Worm (Caenorhabditis elegans) whole organism, L4 larva: ENCODE measurements around the gene F31A3.5.
A peak's percentile ranks its signal among the peaks of the same experiment; 100 is the strongest.

Source experiments
- D1046.2 ChIP-seq: fragments of 200-800 bp; sonication (Bioruptor generic); IDR thresholded peaks from 2 replicates; pipeline ENCODE4 v1.3.6; 2022; ENCODE audit warnings: missing genetic modification characterization, missing compliant biosample characterization
- F10B5.3 ChIP-seq: sonication (generic microtip); optimal IDR thresholded peaks from 2 replicates; lab custom pipeline; 2016; ENCODE audit warnings: mild to moderate bottlenecking, missing genetic modification characterization, missing compliant biosample characterization
- F49E8.2 ChIP-seq: sonication (generic microtip); optimal IDR thresholded peaks from 2 replicates; lab custom pipeline; 2016; ENCODE audit warnings: missing compliant biosample characterization, mild to moderate bottlenecking, missing genetic modification characterization, borderline replicate concordance
- T26A8.4 ChIP-seq: fragments of 200-800 bp; sonication (Bioruptor generic); IDR thresholded peaks from 2 replicates; pipeline ENCODE4 v1.3.6; 2022; ENCODE audit warnings: missing genetic modification characterization, missing compliant biosample characterization
- aha-1 ChIP-seq: fragments of 150-350 bp; peaks from one replicate; lab custom pipeline; 2014; ENCODE audit warnings: missing biosample characterization, missing genetic modification characterization
- aly-2 ChIP-seq: sonication (generic microtip); optimal IDR thresholded peaks from 2 replicates; lab custom pipeline; 2018; ENCODE audit warnings: missing biosample characterization, missing genetic modification characterization
- ama-1 ChIP-seq: fragments of 150-350 bp; optimal IDR thresholded peaks from 2 replicates; lab custom pipeline; 2014; ENCODE audit warnings: inconsistent platforms, mixed read lengths
- arid-1 ChIP-seq: fragments of 200-800 bp; sonication (Bioruptor generic); conservative IDR thresholded peaks from 2 replicates; pipeline ENCODE4 v1.3.6; 2022; ENCODE audit warnings: missing genetic modification reagents, missing genetic modification characterization, missing compliant biosample characterization
- attf-4 ChIP-seq: sonication (generic microtip); optimal IDR thresholded peaks from 3 replicates; lab custom pipeline; 2017; ENCODE audit warnings: missing biosample characterization, missing genetic modification characterization
- ceh-20 ChIP-seq: fragments of 200-800 bp; sonication (Bioruptor generic); IDR thresholded peaks from 2 replicates; pipeline ENCODE4 v1.3.6; 2022; ENCODE audit warnings: missing genetic modification reagents, missing genetic modification characterization, missing compliant biosample characterization
- ceh-28 ChIP-seq: fragments of 150-350 bp; optimal IDR thresholded peaks from 2 replicates; lab custom pipeline; 2014; ENCODE audit warnings: missing biosample characterization, missing genetic modification reagents, missing genetic modification characterization
- ceh-32 ChIP-seq: sonication (generic microtip); optimal IDR thresholded peaks from 2 replicates; lab custom pipeline; 2016; ENCODE audit warnings: mild to moderate bottlenecking, missing genetic modification characterization, missing compliant biosample characterization; ENCODE audit not compliant: poor library complexity
- ceh-62 ChIP-seq: sonication (generic microtip); optimal IDR thresholded peaks from 2 replicates; lab custom pipeline; 2017; ENCODE audit warnings: missing biosample characterization, missing genetic modification characterization
- ceh-82 ChIP-seq: sonication (generic microtip); optimal IDR thresholded peaks from 2 replicates; lab custom pipeline; 2017; ENCODE audit warnings: missing biosample characterization, missing genetic modification characterization
- ces-1 ChIP-seq: fragments of 150-350 bp; sonication (generic microtip); optimal IDR thresholded peaks from 4 replicates; lab custom pipeline; 2014; ENCODE audit warnings: missing biosample characterization, missing genetic modification reagents, missing genetic modification characterization
- cey-2 ChIP-seq: sonication (generic microtip); optimal IDR thresholded peaks from 3 replicates; lab custom pipeline; 2017; ENCODE audit warnings: missing genetic modification characterization, mild to moderate bottlenecking, missing compliant biosample characterization, antibody characterized with exemption, borderline replicate concordance; ENCODE audit not compliant: insufficient read depth
- ctbp-1 ChIP-seq: fragments of 200-800 bp; sonication (Bioruptor generic); IDR thresholded peaks from 2 replicates; pipeline ENCODE4 v1.3.6; 2022; ENCODE audit warnings: missing genetic modification reagents, missing genetic modification characterization, missing compliant biosample characterization
- daf-19 ChIP-seq: fragments of 200-800 bp; sonication (Bioruptor generic); conservative IDR thresholded peaks from 2 replicates; pipeline ENCODE4 v1.3.6; 2022; ENCODE audit warnings: missing genetic modification characterization, missing compliant biosample characterization
- daf-8 ChIP-seq: fragments of 200-800 bp; sonication (Bioruptor generic); IDR thresholded peaks from 2 replicates; pipeline ENCODE4 v1.3.6; 2022; ENCODE audit warnings: missing genetic modification characterization, missing compliant biosample characterization
- dve-1 ChIP-seq: sonication (generic microtip); optimal IDR thresholded peaks from 2 replicates; lab custom pipeline; 2017; ENCODE audit warnings: antibody characterized with exemption, mild to moderate bottlenecking, missing genetic modification characterization, missing compliant biosample characterization; ENCODE audit not compliant: insufficient read depth
- egl-27 ChIP-seq: sonication (generic microtip); optimal IDR thresholded peaks from 3 replicates; lab custom pipeline; 2017; ENCODE audit warnings: missing biosample characterization, missing genetic modification reagents, missing genetic modification characterization
- fkh-10 ChIP-seq: fragments of 150-350 bp; optimal IDR thresholded peaks from 2 replicates; lab custom pipeline; 2014; ENCODE audit warnings: missing biosample characterization, missing genetic modification reagents, missing genetic modification characterization
- hif-1 ChIP-seq, 2 experiments: sonication (generic microtip); optimal IDR thresholded peaks; 2 replicates each; lab custom pipeline; 2016 to 2017; ENCODE audit warnings: missing compliant biosample characterization in 2 of 2, missing genetic modification characterization in 2 of 2, missing genetic modification reagents in 2 of 2, missing genotype in 2 of 2, mild to moderate bottlenecking in 1 of 2
- hlh-30 ChIP-seq: sonication (generic microtip); optimal IDR thresholded peaks from 2 replicates; lab custom pipeline; 2017; ENCODE audit warnings: antibody characterized with exemption, mild to moderate bottlenecking, missing genetic modification characterization, missing compliant biosample characterization; ENCODE audit not compliant: insufficient read depth
- lin-15B ChIP-seq: fragments of 150-350 bp; sonication (generic microtip); optimal IDR thresholded peaks from 3 replicates; lab custom pipeline; 2014; ENCODE audit warnings: missing biosample characterization, missing genetic modification characterization
- lin-38 ChIP-seq: fragments of 200-800 bp; sonication (Bioruptor generic); IDR thresholded peaks from 2 replicates; pipeline ENCODE4 v1.3.6; 2022; ENCODE audit warnings: missing genetic modification reagents, missing genetic modification characterization, missing compliant biosample characterization
- lsy-2 ChIP-seq, 2 experiments: fragments of 150-350 bp in 1 of 2; sonication (generic microtip) in 1 of 2; optimal IDR thresholded peaks; 2 replicates each; lab custom pipeline; 2014 to 2017; ENCODE audit warnings: missing biosample characterization in 2 of 2, missing genetic modification characterization in 2 of 2
- mes-2 ChIP-seq: sonication (generic microtip); optimal IDR thresholded peaks from 2 replicates; lab custom pipeline; 2016; ENCODE audit warnings: missing genotype, mild to moderate bottlenecking, missing genetic modification characterization, missing compliant biosample characterization; ENCODE audit not compliant: poor library complexity, severe bottlenecking
- nhr-102 ChIP-seq: sonication (generic microtip); optimal IDR thresholded peaks from 2 replicates; lab custom pipeline; 2016; ENCODE audit warnings: mild to moderate bottlenecking, missing genetic modification characterization, moderate library complexity, missing compliant biosample characterization
- nhr-11 ChIP-seq: fragments of 150-350 bp; optimal IDR thresholded peaks from 2 replicates; lab custom pipeline; 2014; ENCODE audit warnings: missing biosample characterization, missing genetic modification characterization
- nhr-111 ChIP-seq: fragments of 200-800 bp; sonication (Bioruptor generic); optimal IDR thresholded peaks from 2 replicates; lab custom pipeline; 2018; ENCODE audit warnings: mild to moderate bottlenecking, missing genetic modification characterization, missing compliant biosample characterization
- nhr-237 ChIP-seq: sonication (generic microtip); optimal IDR thresholded peaks from 2 replicates; lab custom pipeline; 2017; ENCODE audit warnings: missing biosample characterization, missing genetic modification characterization
- nhr-25 ChIP-seq: sonication (generic microtip); optimal IDR thresholded peaks from 2 replicates; lab custom pipeline; 2017; ENCODE audit warnings: missing genetic modification characterization, mild to moderate bottlenecking, missing compliant biosample characterization, antibody characterized with exemption, moderate library complexity, borderline replicate concordance; ENCODE audit not compliant: insufficient read depth
- nhr-41 ChIP-seq: fragments of 200-800 bp; sonication (Bioruptor generic); IDR thresholded peaks from 2 replicates; pipeline ENCODE4 v1.3.6; 2022; ENCODE audit warnings: missing genetic modification reagents, missing genetic modification characterization, missing compliant biosample characterization
- nhr-76 ChIP-seq: fragments of 150-350 bp; optimal IDR thresholded peaks from 2 replicates; lab custom pipeline; 2014; ENCODE audit warnings: missing biosample characterization, missing genetic modification characterization
- pha-4 ChIP-seq, 2 experiments: fragments of 150-350 bp in 1 of 2; fragments of 200-800 bp in 1 of 2; sonication (Bioruptor generic) in 1 of 2; IDR thresholded peaks in 1 of 2; optimal IDR thresholded peaks in 1 of 2; 2 replicates each; pipeline versions ENCODE4 v1.3.6 to Lab custom; 2014 to 2022; ENCODE audit warnings: missing genetic modification characterization in 2 of 2, missing genetic modification reagents in 2 of 2, missing biosample characterization in 1 of 2, missing compliant biosample characterization in 1 of 2
- php-3 ChIP-seq: fragments of 200-800 bp; sonication (Bioruptor generic); IDR thresholded peaks from 2 replicates; pipeline ENCODE4 v1.3.6; 2022; ENCODE audit warnings: missing genetic modification reagents, missing genetic modification characterization, missing compliant biosample characterization
- pqm-1 ChIP-seq: sonication (generic microtip); optimal IDR thresholded peaks from 2 replicates; lab custom pipeline; 2017; ENCODE audit warnings: missing biosample characterization, missing genetic modification characterization
- saeg-2 ChIP-seq: fragments of 200-800 bp; sonication (Bioruptor generic); IDR thresholded peaks from 2 replicates; pipeline ENCODE4 v1.3.6; 2022; ENCODE audit warnings: missing genetic modification reagents, missing genetic modification characterization, missing compliant biosample characterization
- sdz-12 ChIP-seq: fragments of 200-800 bp; sonication (Bioruptor generic); optimal IDR thresholded peaks from 2 replicates; lab custom pipeline; 2018; ENCODE audit warnings: mild to moderate bottlenecking, missing genetic modification characterization, missing compliant biosample characterization
- snpc-4 ChIP-seq: fragments of 150-350 bp; optimal IDR thresholded peaks from 2 replicates; lab custom pipeline; 2014; ENCODE audit warnings: missing biosample characterization, missing genetic modification characterization
- spr-1 ChIP-seq: sonication (generic microtip); optimal IDR thresholded peaks from 2 replicates; lab custom pipeline; 2016; ENCODE audit warnings: mild to moderate bottlenecking, missing genetic modification characterization, missing compliant biosample characterization
- spr-3 ChIP-seq: fragments of 200-800 bp; sonication (Bioruptor generic); optimal IDR thresholded peaks from 2 replicates; lab custom pipeline; 2018; ENCODE audit warnings: mild to moderate bottlenecking, missing genetic modification characterization, missing compliant biosample characterization
- tra-1 ChIP-seq: fragments of 200-800 bp; sonication (Bioruptor generic); IDR thresholded peaks from 2 replicates; pipeline ENCODE4 v1.3.6; 2022; ENCODE audit warnings: missing genetic modification reagents, missing genetic modification characterization, missing compliant biosample characterization
- unc-62 ChIP-seq, 3 experiments: fragments of 150-350 bp in 1 of 3; sonication (generic microtip); optimal IDR thresholded peaks in 2 of 3; peaks in 1 of 3; 1 replicate in 1 of 3; 2 replicates in 2 of 3; lab custom pipeline; 2014 to 2017; ENCODE audit warnings: missing biosample characterization in 3 of 3, missing genetic modification characterization in 3 of 3, missing genetic modification reagents in 3 of 3, missing genotype in 1 of 3
- zfp-2 ChIP-seq: sonication (generic microtip); optimal IDR thresholded peaks from 2 replicates; lab custom pipeline; 2016; ENCODE audit warnings: mild to moderate bottlenecking, missing genetic modification characterization, missing compliant biosample characterization
- zip-2 ChIP-seq: fragments of 150-350 bp; optimal IDR thresholded peaks from 2 replicates; lab custom pipeline; 2014; ENCODE audit warnings: missing biosample characterization, missing genetic modification characterization
- ztf-11 ChIP-seq: fragments of 150-350 bp; optimal IDR thresholded peaks from 2 replicates; lab custom pipeline; 2014; ENCODE audit warnings: missing biosample characterization, missing genetic modification characterization
- ztf-7 ChIP-seq: fragments of 150-350 bp; optimal IDR thresholded peaks from 2 replicates; lab custom pipeline; 2014; ENCODE audit warnings: missing biosample characterization, missing genetic modification characterization

F31A3.5 gene

DNA sequence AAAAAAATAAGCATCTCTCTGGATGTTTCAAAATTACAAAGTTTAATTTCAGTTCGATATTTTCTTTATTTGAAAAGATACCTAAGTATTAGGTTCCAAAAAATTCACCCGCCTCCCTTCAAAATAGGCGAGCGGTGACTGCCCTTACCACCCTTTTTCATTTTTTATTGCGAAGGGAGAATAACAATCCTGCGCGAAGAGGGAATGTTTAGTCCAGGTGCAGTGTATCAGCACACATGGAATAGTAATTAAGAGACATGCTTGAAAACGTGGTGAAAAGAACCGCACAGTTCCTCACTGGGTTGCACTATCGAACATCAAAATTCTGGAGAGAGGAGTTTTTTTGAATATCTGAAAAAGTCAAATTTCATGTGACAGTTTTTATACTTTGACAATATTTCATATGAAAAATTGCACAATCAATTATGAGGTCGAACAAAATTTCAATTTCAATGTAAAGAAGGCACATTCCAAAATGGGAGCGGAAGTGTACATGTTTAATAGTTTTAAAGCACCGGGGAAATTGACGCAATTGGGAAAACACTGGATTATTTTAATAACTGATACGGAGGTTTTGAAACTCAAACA is 19.0 kb downstream of the F31A3.5 start (continued):
- TF ChIP-seq nhr-41 (GFP tag; lab: Robert Waterston, UW), result peak; percentile 80
- no peak for TF ChIP-seq egl-27 (tag; lab: Kevin White, UChicago)
- peak; percentile 61 to 82 for TF ChIP-seq lsy-2 (tag; optimal IDR thresholded peaks at IDR 0.05; lab: Kevin White, UChicago)
- peak; percentile 98 for TF ChIP-seq T26A8.4 (GFP tag; lab: Robert Waterston, UW)
- TF ChIP-seq ceh-62 (tag; lab: Kevin White, UChicago), result no peak
- peak in 1 of 2 experiments; percentile 30 for TF ChIP-seq hif-1 (tag; optimal IDR thresholded peaks at IDR 0.05; lab: Kevin White, UChicago)
- TF ChIP-seq nhr-237 (tag; lab: Kevin White, UChicago), result peak; percentile 41
- TF ChIP-seq F10B5.3, result peak; percentile 94
- TF ChIP-seq sdz-12, result no peak
- peak; percentile 85 for TF ChIP-seq lin-38 (GFP tag; lab: Robert Waterston, UW)
- peak; percentile 91 for TF ChIP-seq ctbp-1 (GFP tag; lab: Robert Waterston, UW)
- no peak for TF ChIP-seq pqm-1 (tag; lab: Kevin White, UChicago)
- TF ChIP-seq ces-1 (GFP tag; lab: Kevin White, UChicago), result no peak
- no peak for TF ChIP-seq ama-1 (lab: Kevin White, UChicago)
- no peak for TF ChIP-seq attf-4 (tag; lab: Kevin White, UChicago)
- peak; percentile 93 for TF ChIP-seq mes-2 (tag; lab: Kevin White, UChicago)
- peak; percentile 92 for TF ChIP-seq spr-1 (tag; lab: Kevin White, UChicago)
- peak; percentile 97 for TF ChIP-seq nhr-102 (tag; lab: Kevin White, UChicago)
- TF ChIP-seq daf-19 (GFP tag; lab: Robert Waterston, UW), result peak; percentile 84
- no peak for TF ChIP-seq nhr-111
- peak; percentile 84 for TF ChIP-seq dve-1
- TF ChIP-seq zip-2, result peak; percentile 75
- peak; percentile 95 for TF ChIP-seq pha-4 (GFP tag; IDR thresholded peaks at IDR 0.05; lab: Robert Waterston, UW)
- no peak for TF ChIP-seq pha-4 (tag; optimal IDR thresholded peaks at IDR 0.05; lab: Kevin White, UChicago)
- no peak for TF ChIP-seq F49E8.2 (tag; lab: Kevin White, UChicago)
- TF ChIP-seq php-3, result peak; percentile 93
- no peak for TF ChIP-seq ceh-82 (tag; lab: Kevin White, UChicago)
- peak; percentile 70 for TF ChIP-seq ceh-32 (tag; lab: Kevin White, UChicago)
- no peak for TF ChIP-seq ztf-11 (tag; lab: Kevin White, UChicago)
- peak; percentile 53 for TF ChIP-seq hlh-30 (tag; lab: Kevin White, UChicago)
- TF ChIP-seq lin-15B (tag; lab: Kevin White, UChicago), result no peak
- TF ChIP-seq ceh-20 (GFP tag; lab: Robert Waterston, UW), result peak; percentile 93
- TF ChIP-seq cey-2 (tag; lab: Kevin White, UChicago), result no peak
- TF ChIP-seq nhr-76 (tag; lab: Kevin White, UChicago), result no peak
- peak; percentile 52 for TF ChIP-seq fkh-10 (GFP tag; lab: Kevin White, UChicago)
- peak; percentile 56 for TF ChIP-seq nhr-11
- peak; percentile 91 for TF ChIP-seq D1046.2
- TF ChIP-seq arid-1 (GFP tag; lab: Robert Waterston, UW), result peak; percentile 84
- TF ChIP-seq daf-8 (GFP tag; lab: Robert Waterston, UW), result no peak
- TF ChIP-seq snpc-4, result no peak
- no peak for TF ChIP-seq unc-62 (GFP tag; optimal IDR thresholded peaks at IDR 0.05 in 1 of 2; lab: Kevin White, UChicago)
- TF ChIP-seq unc-62 (tag; optimal IDR thresholded peaks at IDR 0.05; lab: Kevin White, UChicago), result no peak
- TF ChIP-seq ztf-7 (tag; lab: Kevin White, UChicago), result peak; percentile 68
- TF ChIP-seq saeg-2, result peak; percentile 90
- peak; percentile 51 for TF ChIP-seq zfp-2 (tag; lab: Kevin White, UChicago)
- TF ChIP-seq ceh-28 (tag; lab: Kevin White, UChicago), result no peak
- peak; percentile 81 for TF ChIP-seq spr-3 (GFP tag; lab: Kevin White, UChicago)
- no peak for TF ChIP-seq nhr-25 (tag; lab: Kevin White, UChicago)
- no peak for TF ChIP-seq aly-2
- peak; percentile 86; the same call in 1 of the 2 replicates for TF ChIP-seq tra-1
- peak; percentile 16 for TF ChIP-seq aha-1
